Worm (Caenorhabditis elegans): Measurements from ENCODE around the gene M03F4.6.
A peak's percentile ranks its signal among the peaks of the same experiment; 100 is the strongest.

Gene M03F4.6

DNA sequence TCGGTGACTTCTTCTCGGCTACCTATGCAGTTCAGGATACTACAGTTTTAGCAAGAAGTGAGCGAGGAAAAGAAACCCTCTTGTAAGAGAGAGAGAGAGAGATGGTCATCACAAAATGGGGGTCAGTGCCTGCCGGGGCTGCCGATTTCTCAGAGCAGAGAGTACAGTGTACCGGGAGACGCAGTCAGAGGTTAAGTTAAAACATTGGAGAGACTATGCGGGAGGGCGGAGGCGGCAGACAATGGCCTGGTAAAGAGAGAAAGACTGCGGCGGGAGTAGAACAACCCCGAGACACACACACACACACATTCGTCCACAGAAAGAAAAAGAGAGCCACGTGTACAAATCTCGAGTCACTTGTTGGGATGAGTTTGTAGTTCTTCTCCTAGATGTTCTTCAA is 2.3 kb upstream of the M03F4.6 start:
- TF ChIP-seq swsn-7 (tag; optimal IDR thresholded peaks at IDR 0.05), result peak; percentile 50
- no peak for TF ChIP-seq lin-15B (tag; optimal IDR thresholded peaks at IDR 0.05)
- TF ChIP-seq alr-1 (tag; optimal IDR thresholded peaks at IDR 0.05; ENCODE audit: borderline replicate concordance), result no peak
- peak in 2 of 6 experiments; percentile 2 to 20 for TF ChIP-seq elt-3 (tag; optimal IDR thresholded peaks at IDR 0.05)
- peak; percentile 18 for TF ChIP-seq ztf-4 (tag; optimal IDR thresholded peaks at IDR 0.05)
- TF ChIP-seq zip-4 (GFP tag; optimal IDR thresholded peaks at IDR 0.05), result no peak
- peak; percentile 54 for TF ChIP-seq lsy-2 (tag; optimal IDR thresholded peaks at IDR 0.05)
- TF ChIP-seq ceh-8 (GFP tag; optimal IDR thresholded peaks at IDR 0.05), result no peak
- TF ChIP-seq snpc-4 (tag; optimal IDR thresholded peaks at IDR 0.05), result no peak
- peak; percentile 80 for TF ChIP-seq xbp-1 (tag; optimal IDR thresholded peaks at IDR 0.05)
- peak; percentile 25 to 52 for TF ChIP-seq lin-35 (GFP tag; optimal IDR thresholded peaks at IDR 0.05)
- no peak for TF ChIP-seq ets-5 (GFP tag; IDR thresholded peaks at IDR 0.05)
- TF ChIP-seq C34B4.2 (tag; optimal IDR thresholded peaks at IDR 0.05), result no peak
- TF ChIP-seq nhr-76 (tag; optimal IDR thresholded peaks at IDR 0.05), result no peak
- TF ChIP-seq egl-13 (tag; optimal IDR thresholded peaks at IDR 0.05), result no peak
- no peak for TF ChIP-seq lin-39 (tag; optimal IDR thresholded peaks at IDR 0.05)
- no peak for TF ChIP-seq nhr-84 (tag; optimal IDR thresholded peaks at IDR 0.05)
- TF ChIP-seq nhr-90 (tag; optimal IDR thresholded peaks at IDR 0.05; ENCODE audit: poor library complexity), result peak; percentile 24
- no peak for TF ChIP-seq hlh-4 (tag; optimal IDR thresholded peaks at IDR 0.05)
- peak; percentile 67 for TF ChIP-seq nhr-20 (tag; optimal IDR thresholded peaks at IDR 0.05)
- no peak for TF ChIP-seq hlh-17 (GFP tag; optimal IDR thresholded peaks at IDR 0.05; ENCODE audit: borderline replicate concordance)
- TF ChIP-seq blmp-1 (tag; optimal IDR thresholded peaks at IDR 0.05), result peak; percentile 8
- peak; percentile 51 for TF ChIP-seq nhr-19 (GFP tag; conservative IDR thresholded peaks at IDR 0.05)
- TF ChIP-seq nhr-71 (tag; optimal IDR thresholded peaks at IDR 0.05), result peak; percentile 80
- peak; percentile 40 for TF ChIP-seq nhr-47 (tag; optimal IDR thresholded peaks at IDR 0.05)
- peak; percentile 26 for TF ChIP-seq nhr-85 (tag)
- TF ChIP-seq mab-9 (GFP tag; IDR thresholded peaks at IDR 0.05), result no peak
- peak in 1 of 2 experiments; percentile 72 for TF ChIP-seq mdl-1 (tag; optimal IDR thresholded peaks at IDR 0.05)
- peak in 1 of 2 experiments; percentile 16 for TF ChIP-seq egl-27 (tag; optimal IDR thresholded peaks at IDR 0.05)
- no peak for TF ChIP-seq unc-62 (GFP tag; optimal IDR thresholded peaks at IDR 0.05)
- TF ChIP-seq ama-1 (optimal IDR thresholded peaks at IDR 0.05), result no peak
- peak; percentile 20 for TF ChIP-seq irx-1 (tag; optimal IDR thresholded peaks at IDR 0.05)
- peak; percentile 26 to 40 for TF ChIP-seq efl-1 (optimal IDR thresholded peaks at IDR 0.05)
- TF ChIP-seq efl-1 (GFP tag; optimal IDR thresholded peaks at IDR 0.05 in 1 of 2), result peak in 1 of 2 experiments; percentile 76
- TF ChIP-seq snu-23 (GFP tag; optimal IDR thresholded peaks at IDR 0.05), result peak; percentile 78
- no peak for TF ChIP-seq isw-1 (GFP tag; IDR thresholded peaks at IDR 0.05)
- TF ChIP-seq vab-15 (tag; optimal IDR thresholded peaks at IDR 0.05), result no peak
- peak; percentile 37 for TF ChIP-seq lir-3 (tag; optimal IDR thresholded peaks at IDR 0.05; ENCODE audit: poor library complexity)
- no peak for TF ChIP-seq tlp-1 (tag; optimal IDR thresholded peaks at IDR 0.05)
- TF ChIP-seq unc-130 (tag; optimal IDR thresholded peaks at IDR 0.05), result peak; percentile 57
- peak; percentile 34 for TF ChIP-seq dsc-1 (tag; optimal IDR thresholded peaks at IDR 0.05)
- TF ChIP-seq pqm-1 (tag; optimal IDR thresholded peaks at IDR 0.05), result no peak
- TF ChIP-seq lin-13 (GFP tag; optimal IDR thresholded peaks at IDR 0.05), result no peak
- no peak for TF ChIP-seq pax-3 (tag; optimal IDR thresholded peaks at IDR 0.05)
- TF ChIP-seq rnt-1 (tag; optimal IDR thresholded peaks at IDR 0.05), result peak; percentile 74
- peak; percentile 91 for TF ChIP-seq lin-14 (GFP tag; optimal IDR thresholded peaks at IDR 0.05)
- TF ChIP-seq mep-1 (tag; optimal IDR thresholded peaks at IDR 0.05), result no peak
- no peak for TF ChIP-seq F16B12.6 (tag; optimal IDR thresholded peaks at IDR 0.05)
- TF ChIP-seq aha-1 (tag; optimal IDR thresholded peaks at IDR 0.05), result no peak
- no peak for TF ChIP-seq sox-4 (tag; optimal IDR thresholded peaks at IDR 0.05)
- no peak for TF ChIP-seq C04F5.9 (tag; optimal IDR thresholded peaks at IDR 0.05)
- TF ChIP-seq ztf-11 (tag; optimal IDR thresholded peaks at IDR 0.05), result peak in 1 of 2 experiments; percentile 9
- no peak for TF ChIP-seq elt-2 (tag; optimal IDR thresholded peaks at IDR 0.05)
